Fruit fly (Drosophila melanogaster) whole organism, embryonic: ENCODE data around the gene Trm7-32.

Experiments used
- Abd-B ChIP-seq: fragments of 200-800 bp; sonication (Bioruptor generic); optimal IDR thresholded peaks from 2 replicates; lab custom pipeline; 2018; ENCODE audit warnings: missing biosample characterization, mild to moderate bottlenecking, missing genetic modification characterization, moderate library complexity
- Aef1 ChIP-seq: fragments of 200-800 bp; sonication (Bioruptor generic); IDR thresholded peaks from 3 replicates; pipeline ENCODE4 v1.3.6; 2022; ENCODE audit warnings: missing biosample characterization, missing genetic modification characterization
- Atf6 ChIP-seq: fragments of 200-800 bp; sonication (Bioruptor generic); IDR thresholded peaks from 2 replicates; pipeline ENCODE4 v1.3.6; 2022; ENCODE audit warnings: missing biosample characterization, missing genetic modification characterization
- Bdp1 ChIP-seq: fragments of 200-800 bp; sonication (Bioruptor generic); optimal IDR thresholded peaks from 3 replicates; lab custom pipeline; 2016; ENCODE audit warnings: missing biosample characterization, missing genetic modification characterization
- CG10654 ChIP-seq: fragments of 200-800 bp; sonication (Bioruptor generic); optimal IDR thresholded peaks from 2 replicates; lab custom pipeline; 2016; ENCODE audit warnings: missing biosample characterization, missing genetic modification characterization
- CG10959 ChIP-seq: fragments of 200-800 bp; sonication (Bioruptor generic); IDR thresholded peaks from 2 replicates; pipeline ENCODE4 v1.3.6; 2022; ENCODE audit warnings: missing biosample characterization, missing genetic modification characterization
- CG12744 ChIP-seq: fragments of 200-800 bp; sonication (Bioruptor generic); optimal IDR thresholded peaks from 2 replicates; lab custom pipeline; 2016; ENCODE audit warnings: missing biosample characterization, missing genetic modification characterization
- CG13296 ChIP-seq: fragments of 200-800 bp; sonication (Bioruptor generic); optimal IDR thresholded peaks from 3 replicates; lab custom pipeline; 2018; ENCODE audit warnings: missing biosample characterization, mild to moderate bottlenecking, missing genetic modification characterization
- CG1602 ChIP-seq: fragments of 200-800 bp; sonication (Bioruptor generic); optimal IDR thresholded peaks from 3 replicates; lab custom pipeline; 2016; ENCODE audit warnings: missing biosample characterization, missing genetic modification characterization
- CG17328 ChIP-seq: fragments of 200-800 bp; sonication (Bioruptor generic); IDR thresholded peaks from 2 replicates; pipeline ENCODE4 v1.3.6; 2022; ENCODE audit warnings: missing biosample characterization, missing genetic modification characterization
- CG17912 ChIP-seq: fragments of 200-800 bp; sonication (Bioruptor generic); optimal IDR thresholded peaks from 2 replicates; lab custom pipeline; 2018; ENCODE audit warnings: missing biosample characterization, mild to moderate bottlenecking, missing genetic modification characterization
- CG2678 ChIP-seq: fragments of 200-800 bp; sonication (Bioruptor generic); optimal IDR thresholded peaks from 3 replicates; lab custom pipeline; 2019; ENCODE audit warnings: missing biosample characterization, mild to moderate bottlenecking, missing genetic modification characterization, moderate library complexity
- CG30020 ChIP-seq: fragments of 200-800 bp; optimal IDR thresholded peaks from 2 replicates; lab custom pipeline; 2019; ENCODE audit warnings: missing biosample characterization, mild to moderate bottlenecking, missing genetic modification characterization, moderate library complexity
- CG31388 ChIP-seq: fragments of 200-800 bp; sonication (Bioruptor generic); optimal IDR thresholded peaks from 2 replicates; lab custom pipeline; 2016; ENCODE audit warnings: missing biosample characterization, missing genetic modification characterization
- CG32532 ChIP-seq: fragments of 200-800 bp; sonication (Bioruptor generic); IDR thresholded peaks from 2 replicates; pipeline ENCODE4 v1.3.6; 2022; ENCODE audit warnings: missing biosample characterization, missing genetic modification characterization
- CG32772 ChIP-seq: fragments of 200-800 bp; sonication (Bioruptor generic); IDR thresholded peaks from 2 replicates; pipeline ENCODE4 v1.3.6; 2022; ENCODE audit warnings: missing biosample characterization, missing genetic modification characterization
- CG34376 ChIP-seq: fragments of 200-800 bp; sonication (Bioruptor generic); optimal IDR thresholded peaks from 2 replicates; lab custom pipeline; 2018; ENCODE audit warnings: missing biosample characterization, mild to moderate bottlenecking, missing genetic modification characterization
- CG3847 ChIP-seq: fragments of 200-800 bp; sonication (Bioruptor generic); IDR thresholded peaks from 2 replicates; pipeline ENCODE4 v1.3.6; 2022; ENCODE audit warnings: missing biosample characterization, missing genetic modification characterization
- CG4404 ChIP-seq: fragments of 200-800 bp; sonication (Bioruptor generic); IDR thresholded peaks from 2 replicates; pipeline ENCODE4 v1.3.6; 2022; ENCODE audit warnings: missing biosample characterization, missing genetic modification characterization
- CG4730 ChIP-seq: fragments of 200-800 bp; sonication (Bioruptor generic); IDR thresholded peaks from 2 replicates; pipeline ENCODE4 v1.3.6; 2022; ENCODE audit warnings: missing biosample characterization, missing genetic modification characterization
- CG7839 ChIP-seq: fragments of 200-800 bp; sonication (Bioruptor generic); optimal IDR thresholded peaks from 3 replicates; lab custom pipeline; 2018; ENCODE audit warnings: missing biosample characterization, mild to moderate bottlenecking, missing genetic modification characterization, moderate library complexity
- CG7963 ChIP-seq: fragments of 200-800 bp; sonication (Bioruptor generic); IDR thresholded peaks from 3 replicates; pipeline ENCODE4 v1.3.6; 2022; ENCODE audit warnings: missing biosample characterization, missing genetic modification characterization; ENCODE audit not compliant: partially characterized antibody
- CG9797 ChIP-seq: fragments of 200-800 bp; sonication (Bioruptor generic); optimal IDR thresholded peaks from 3 replicates; lab custom pipeline; 2018; ENCODE audit warnings: missing biosample characterization, mild to moderate bottlenecking, missing genetic modification characterization
- CrebB ChIP-seq: fragments of 200-800 bp; sonication (Bioruptor generic); optimal IDR thresholded peaks from 3 replicates; lab custom pipeline; 2018; ENCODE audit warnings: missing biosample characterization, mild to moderate bottlenecking, missing genetic modification characterization
- HHEX ChIP-seq: fragments of 200-800 bp; sonication (Bioruptor generic); optimal IDR thresholded peaks from 3 replicates; lab custom pipeline; 2017; ENCODE audit warnings: missing biosample characterization, mild to moderate bottlenecking, missing genetic modification characterization, missing genetic modification reagents
- HmgD ChIP-seq: fragments of 200-800 bp; sonication (Bioruptor generic); optimal IDR thresholded peaks from 3 replicates; lab custom pipeline; 2016; ENCODE audit warnings: missing biosample characterization, missing genetic modification characterization
- Hr78 ChIP-seq, 2 experiments: fragments of 200-800 bp in 1 of 2; fragments of >200 bp in 1 of 2; sonication (Bioruptor generic) in 1 of 2; optimal IDR thresholded peaks; 2 replicates each; lab custom pipeline; 2017 to 2019; ENCODE audit warnings: missing biosample characterization in 2 of 2, missing genetic modification characterization in 2 of 2, mild to moderate bottlenecking in 1 of 2, moderate library complexity in 1 of 2
- NC2α ChIP-seq: fragments of 200-800 bp; sonication (Bioruptor generic); optimal IDR thresholded peaks from 2 replicates; lab custom pipeline; 2016; ENCODE audit warnings: missing biosample characterization, missing genetic modification characterization
- Nf-YA ChIP-seq: fragments of 200-800 bp; sonication (Bioruptor generic); IDR thresholded peaks from 2 replicates; pipeline ENCODE4 v1.3.6; 2022; ENCODE audit warnings: missing biosample characterization, missing genetic modification characterization
- Rfx ChIP-seq: fragments of 200-800 bp; sonication (Bioruptor generic); IDR thresholded peaks from 2 replicates; pipeline ENCODE4 v1.3.6; 2022; ENCODE audit warnings: missing biosample characterization, missing genetic modification characterization
- Six4 ChIP-seq: fragments of 200-800 bp; sonication (Bioruptor generic); optimal IDR thresholded peaks from 2 replicates; lab custom pipeline; 2016; ENCODE audit warnings: missing biosample characterization, missing genetic modification characterization
- TFAM ChIP-seq: fragments of 200-800 bp; sonication (Bioruptor generic); optimal IDR thresholded peaks from 2 replicates; lab custom pipeline; 2017; ENCODE audit warnings: missing biosample characterization, missing genetic modification characterization, inconsistent platforms
- bcd ChIP-seq: fragments of 200-800 bp; sonication (Bioruptor generic); optimal IDR thresholded peaks from 2 replicates; lab custom pipeline; 2017; ENCODE audit warnings: missing biosample characterization, mild to moderate bottlenecking, missing genetic modification characterization
- chinmo ChIP-seq: fragments of 200-800 bp; sonication (Bioruptor generic); IDR thresholded peaks from 4 replicates; pipeline ENCODE4 v1.3.6; 2022; ENCODE audit warnings: missing biosample characterization, missing genetic modification characterization; ENCODE audit not compliant: partially characterized antibody
- ci ChIP-seq: fragments of 200-800 bp; sonication (Bioruptor generic); IDR thresholded peaks from 3 replicates; pipeline ENCODE4 v1.3.6; 2022; ENCODE audit warnings: missing biosample characterization, missing genetic modification characterization
- corto ChIP-seq: fragments of 200-800 bp; sonication (Bioruptor generic); optimal IDR thresholded peaks from 2 replicates; lab custom pipeline; 2016; ENCODE audit warnings: missing biosample characterization, mild to moderate bottlenecking, missing genetic modification characterization, moderate library complexity
- dati ChIP-seq: fragments of 200-800 bp; sonication (Bioruptor generic); IDR thresholded peaks from 2 replicates; pipeline ENCODE4 v1.3.6; 2022; ENCODE audit warnings: missing biosample characterization, missing genetic modification characterization
- exex ChIP-seq: fragments of 200-800 bp; sonication (Bioruptor generic); optimal IDR thresholded peaks from 4 replicates; lab custom pipeline; 2018; ENCODE audit warnings: missing biosample characterization, mild to moderate bottlenecking, missing genetic modification characterization, moderate library complexity
- lbe ChIP-seq: fragments of 200-800 bp; sonication (Bioruptor generic); optimal IDR thresholded peaks from 2 replicates; lab custom pipeline; 2016; ENCODE audit warnings: missing biosample characterization, mild to moderate bottlenecking, missing genetic modification characterization
- lola ChIP-seq, 3 experiments: fragments of >200 bp in 2 of 3; fragments of 200-800 bp in 1 of 3; sonication (Bioruptor generic) in 1 of 3; optimal IDR thresholded peaks; 2 replicates each; lab custom pipeline; 2017 to 2019; ENCODE audit warnings: missing biosample characterization in 3 of 3, missing genetic modification characterization in 3 of 3, mild to moderate bottlenecking in 1 of 3, moderate library complexity in 1 of 3
- maf-S ChIP-seq: fragments of 200-800 bp; sonication (Bioruptor generic); optimal IDR thresholded peaks from 2 replicates; lab custom pipeline; 2016; ENCODE audit warnings: missing biosample characterization, missing genetic modification characterization
- nom ChIP-seq: fragments of 200-800 bp; sonication (Bioruptor generic); optimal IDR thresholded peaks from 2 replicates; lab custom pipeline; 2017; ENCODE audit warnings: missing biosample characterization, missing genetic modification characterization, mild to moderate bottlenecking, moderate library complexity, missing genetic modification reagents
- ro ChIP-seq: fragments of 200-800 bp; sonication (Bioruptor generic); IDR thresholded peaks from 2 replicates; pipeline ENCODE4 v1.3.6; 2022; ENCODE audit warnings: missing biosample characterization, missing genetic modification characterization
- sens ChIP-seq: fragments of 200-800 bp; sonication (Bioruptor generic); peaks from one replicate; lab custom pipeline; 2016; ENCODE audit warnings: missing biosample characterization, missing genetic modification characterization
- sr ChIP-seq: fragments of 200-800 bp; sonication (Bioruptor generic); IDR thresholded peaks from 3 replicates; pipeline ENCODE4 v1.3.6; 2022; ENCODE audit warnings: missing biosample characterization, missing genetic modification characterization
- tap ChIP-seq: fragments of 200-800 bp; optimal IDR thresholded peaks from 3 replicates; lab custom pipeline; 2019; ENCODE audit warnings: missing biosample characterization, mild to moderate bottlenecking, missing genetic modification characterization, moderate library complexity
- tll ChIP-seq, 2 experiments: fragments of 200-800 bp in 1 of 2; fragments of >200 bp in 1 of 2; sonication (Bioruptor generic) in 1 of 2; optimal IDR thresholded peaks; 2 replicates each; lab custom pipeline; 2017 to 2019; ENCODE audit warnings: missing biosample characterization in 2 of 2, missing genetic modification characterization in 2 of 2, mild to moderate bottlenecking in 1 of 2, moderate library complexity in 1 of 2
- twi ChIP-seq: fragments of 200-800 bp; optimal IDR thresholded peaks from 2 replicates; lab custom pipeline; 2019; ENCODE audit warnings: missing biosample characterization, mild to moderate bottlenecking, missing genetic modification characterization, moderate library complexity
- usp ChIP-seq: fragments of >200 bp; optimal IDR thresholded peaks from 2 replicates; lab custom pipeline; 2017; ENCODE audit warnings: missing biosample characterization, missing genetic modification characterization
- zen ChIP-seq: fragments of 200-800 bp; sonication (Bioruptor generic); optimal IDR thresholded peaks from 3 replicates; lab custom pipeline; 2018; ENCODE audit warnings: missing biosample characterization, mild to moderate bottlenecking, missing genetic modification characterization, moderate library complexity
- zf30C ChIP-seq: fragments of 200-800 bp; sonication (Bioruptor generic); optimal IDR thresholded peaks from 3 replicates; lab custom pipeline; 2018; ENCODE audit warnings: missing biosample characterization, mild to moderate bottlenecking, missing genetic modification characterization

The Trm7-32 gene

DNA sequence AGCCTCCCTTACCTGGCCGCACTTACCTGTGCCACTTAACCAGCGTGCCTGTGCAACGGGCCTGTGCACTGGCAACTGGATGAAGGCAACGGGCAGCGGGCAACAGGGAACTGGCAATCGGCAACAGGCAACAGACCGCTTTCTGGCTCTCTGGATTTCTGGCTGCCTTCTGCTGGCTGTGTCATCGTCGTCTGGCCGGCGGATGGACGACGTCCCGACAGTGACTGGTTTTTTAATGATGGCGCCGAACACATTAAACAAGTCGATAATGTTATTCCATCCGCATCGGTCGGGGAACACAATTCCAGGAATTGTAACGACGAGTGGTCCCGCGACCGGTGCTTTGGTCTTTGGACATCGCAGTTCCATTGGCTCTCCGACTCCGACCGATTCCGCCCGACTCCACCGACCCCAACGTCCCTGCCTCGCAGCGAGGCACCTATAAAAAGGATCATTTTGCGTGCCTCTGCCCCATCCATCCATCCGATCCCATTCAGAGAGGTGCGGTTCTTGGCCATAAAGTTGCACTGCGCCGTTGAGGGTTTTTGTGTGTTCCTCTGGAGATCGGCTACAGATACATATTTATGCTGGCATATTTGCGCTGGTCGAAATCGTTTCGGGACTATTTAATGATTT, 21.4 kb downstream of the Trm7-32 start (continued):
- TF ChIP-seq zen (tag; lab: Kevin White, UChicago) (peak; percentile 89), CG7963 (GFP tag; lab: Robert Waterston, UW) (no peak), lola (GFP tag; optimal IDR thresholded peaks at IDR 0.05; lab: Kevin White, UChicago) (no peak), Abd-B (GFP tag; lab: Kevin White, UChicago) (no peak), CG3847 (GFP tag; lab: Robert Waterston, UW) (no peak), CG1602 (GFP tag; lab: Kevin White, UChicago) (no peak), CG17328 (GFP tag; lab: Robert Waterston, UW) (no peak), CG10959 (no peak), dati (GFP tag; lab: Robert Waterston, UW) (no peak), zf30C (GFP tag; lab: Kevin White, UChicago) (no peak), CG12744 (GFP tag; lab: Kevin White, UChicago) (no peak), corto (GFP tag; lab: Kevin White, UChicago) (peak; percentile 64), tll (GFP tag; optimal IDR thresholded peaks at IDR 0.05; lab: Kevin White, UChicago) (peak in 1 of 2 experiments; percentile 6), CG2678 (tag; lab: Kevin White, UChicago) (no peak), TFAM (no peak), usp (no peak), CG34376 (GFP tag; lab: Kevin White, UChicago) (no peak), CG32772 (GFP tag; lab: Robert Waterston, UW) (no peak), CG9797 (GFP tag; lab: Kevin White, UChicago) (no peak), Bdp1 (GFP tag; lab: Kevin White, UChicago) (no peak), CG4730 (GFP tag; lab: Robert Waterston, UW) (no peak), lbe (peak; percentile 12), HmgD (GFP tag; lab: Kevin White, UChicago) (no peak), sens (GFP tag; lab: Kevin White, UChicago) (peak; percentile 38), CG31388 (no peak), CG30020 (tag; lab: Kevin White, UChicago) (no peak), CG4404 (GFP tag; lab: Robert Waterston, UW) (no peak)

DNA sequence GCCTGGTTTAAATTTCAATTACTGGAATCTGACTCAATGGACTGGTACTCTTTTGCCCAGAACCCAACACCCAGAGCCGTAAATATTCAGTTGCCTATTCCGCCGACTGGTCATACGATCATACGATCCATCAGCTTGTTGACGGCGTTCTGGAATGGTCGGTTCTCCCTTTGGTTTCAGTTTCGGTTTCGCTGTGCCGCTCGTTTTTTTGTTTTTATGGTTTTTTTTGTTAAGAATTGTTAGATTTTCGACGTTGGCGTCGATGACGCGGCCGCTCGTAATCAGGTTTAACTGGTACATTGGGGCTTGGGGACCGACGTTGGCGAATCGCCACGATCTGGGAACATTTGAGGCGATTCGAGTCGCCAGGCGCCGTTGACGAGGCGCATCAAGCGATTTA, 22.2 kb downstream of the Trm7-32 start:
- TF ChIP-seq ro (GFP tag; lab: Robert Waterston, UW) (no peak), ci (GFP tag; lab: Robert Waterston, UW) (no peak), NC2α (GFP tag; lab: Kevin White, UChicago) (no peak), Six4 (GFP tag; lab: Kevin White, UChicago) (no peak), Hr78 (GFP tag; optimal IDR thresholded peaks at IDR 0.05; lab: Kevin White, UChicago) (no peak), chinmo (GFP tag; lab: Robert Waterston, UW) (peak; percentile 78; the same call in 2 of the 4 replicates), nom (peak; percentile 28), CrebB (tag; lab: Kevin White, UChicago) (no peak), maf-S (GFP tag; lab: Kevin White, UChicago) (no peak), twi (tag; lab: Kevin White, UChicago) (no peak), CG32532 (GFP tag; lab: Robert Waterston, UW) (peak; percentile 36; the same call in 1 of the 2 replicates), CG7839 (tag; lab: Kevin White, UChicago) (no peak), bcd (GFP tag; lab: Kevin White, UChicago) (no peak), HHEX (no peak), CG17912 (GFP tag; lab: Kevin White, UChicago) (no peak), CG10654 (GFP tag; lab: Kevin White, UChicago) (no peak), Atf6 (no peak), exex (tag; lab: Kevin White, UChicago) (no peak), sr (GFP tag; lab: Robert Waterston, UW) (no peak), Aef1 (GFP tag; lab: Robert Waterston, UW) (no peak), Rfx (GFP tag; lab: Robert Waterston, UW) (0 out of 2 replicates have a peak, but pooled peaks have one; percentile 4), Nf-YA (GFP tag; lab: Robert Waterston, UW) (no peak), CG13296 (no peak), tap (tag; lab: Kevin White, UChicago) (no peak)
